Worm (Caenorhabditis elegans): Measurements from ENCODE around the gene Y37D8A.16.

Gene Y37D8A.16

ce11 chrIII:12925947-12926607 lies 7.6 kb upstream of the Y37D8A.16 start, which contains the start of the genes npp-25 and mrps-10:
Gene npp-25, minus strand, starts transcription at chrIII:12925997.
Gene mrps-10, plus strand, starts transcription at chrIII:12926557.
- TF ChIP-seq zip-5 (tag; optimal IDR thresholded peaks at IDR 0.05) = no peak
- TF ChIP-seq pax-1 (tag; optimal IDR thresholded peaks at IDR 0.05) = peak; percentile 6
- TF ChIP-seq unc-42 (tag; optimal IDR thresholded peaks at IDR 0.05) = peak; percentile 61
- peak; percentile 8 for TF ChIP-seq elt-2 (tag; optimal IDR thresholded peaks at IDR 0.05)

ce11 chrIII:12920810-12921209 lies 2.3 kb upstream of the Y37D8A.16 start:
- TF ChIP-seq pqm-1 (tag; optimal IDR thresholded peaks at IDR 0.05) (no peak), nfya-1 (tag; optimal IDR thresholded peaks at IDR 0.05) (peak; percentile 85)

ce11 chrIII:12919882-12920281 lies 1.4 kb upstream of the Y37D8A.16 start:
- TF ChIP-seq tbx-2 (tag; optimal IDR thresholded peaks at IDR 0.05) (peak; percentile 40), nfya-1 (tag; optimal IDR thresholded peaks at IDR 0.05) (peak; percentile 49), lin-11 (tag; optimal IDR thresholded peaks at IDR 0.05) (no peak), pax-1 (tag; optimal IDR thresholded peaks at IDR 0.05) (peak; percentile 77), ets-4 (tag; optimal IDR thresholded peaks at IDR 0.05) (peak; percentile 8), ceh-19 (GFP tag; optimal IDR thresholded peaks at IDR 0.05) (peak; percentile 54), ceh-22 (tag; optimal IDR thresholded peaks at IDR 0.05) (no peak), ceh-2 (tag; optimal IDR thresholded peaks at IDR 0.05) (peak; percentile 53), pha-4 (tag; optimal IDR thresholded peaks at IDR 0.05) (no peak), ceh-34 (tag; optimal IDR thresholded peaks at IDR 0.05) (peak; percentile 75)

DNA sequence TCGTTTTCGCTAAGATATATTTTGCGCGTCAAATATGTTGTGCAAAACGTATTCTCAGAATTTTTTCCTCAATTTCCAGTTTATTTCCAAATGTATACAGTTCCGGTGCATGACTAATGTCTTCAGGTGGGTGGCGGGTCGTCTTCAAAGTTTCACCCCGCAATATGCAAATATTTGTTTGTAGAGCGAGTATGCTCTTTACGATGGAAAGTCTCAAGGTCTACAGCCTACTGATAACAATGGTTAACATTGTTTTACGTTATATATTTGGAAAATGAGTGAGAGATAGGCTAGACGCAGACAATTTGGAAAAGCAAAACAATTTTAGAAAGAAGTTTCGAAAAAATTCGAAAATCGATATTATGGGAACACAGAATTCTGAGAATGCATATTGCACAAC lies 623 bp downstream of the Y37D8A.16 start:
- TF ChIP-seq fkh-6 (tag; optimal IDR thresholded peaks at IDR 0.05) (no peak), rnt-1 (tag; optimal IDR thresholded peaks at IDR 0.05) (no peak), ztf-16 (tag; optimal IDR thresholded peaks at IDR 0.05) (no peak), Y22D7AL.16 (tag; optimal IDR thresholded peaks at IDR 0.05) (no peak), fkh-10 (GFP tag; optimal IDR thresholded peaks at IDR 0.05) (no peak), tbx-7 (tag; optimal IDR thresholded peaks at IDR 0.05) (no peak)

DNA sequence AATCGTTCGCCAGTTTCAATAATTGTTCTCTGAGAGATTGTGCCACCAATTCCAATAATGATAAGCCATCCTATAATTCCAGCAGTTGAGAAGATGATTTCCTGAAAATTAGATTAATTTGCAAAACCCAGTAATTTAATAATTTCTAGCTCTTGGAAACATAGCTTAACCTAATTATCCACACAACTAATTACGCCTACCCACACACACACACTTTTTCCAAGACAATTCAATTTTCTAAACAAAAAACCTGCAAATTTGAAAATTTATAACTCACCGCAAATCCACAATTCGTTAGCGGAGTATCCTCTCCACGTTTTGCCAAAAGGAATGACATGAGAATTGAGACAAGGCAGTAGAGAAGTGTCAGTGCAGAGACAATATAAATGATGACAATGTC lies 2.0 kb downstream of the Y37D8A.16 start:
- TF ChIP-seq unc-42 (tag; optimal IDR thresholded peaks at IDR 0.05) (peak; percentile 63), nhr-232 (tag; optimal IDR thresholded peaks at IDR 0.05) (no peak)

- TF ChIP-seq nhr-232 (tag; optimal IDR thresholded peaks at IDR 0.05) (no peak), pag-3 (tag; optimal IDR thresholded peaks at IDR 0.05; ENCODE audit: borderline replicate concordance) (no peak), unc-3 (GFP tag; conservative IDR thresholded peaks at IDR 0.05) (no peak), unc-3 (tag; optimal IDR thresholded peaks at IDR 0.05) (no peak), rnt-1 (tag; optimal IDR thresholded peaks at IDR 0.05) (no peak), ama-1 (optimal IDR thresholded peaks at IDR 0.05) (no peak), eyg-1 (tag; optimal IDR thresholded peaks at IDR 0.05) (no peak), ceh-14 (tag; optimal IDR thresholded peaks at IDR 0.05) (no peak), hlh-15 (tag; optimal IDR thresholded peaks at IDR 0.05) (no peak), ets-4 (tag; optimal IDR thresholded peaks at IDR 0.05) (no peak), dmd-4 (tag; optimal IDR thresholded peaks at IDR 0.05; ENCODE audit: borderline replicate concordance) (no peak), ttx-3 (tag; optimal IDR thresholded peaks at IDR 0.05) (no peak), gmeb-2 (tag; optimal IDR thresholded peaks at IDR 0.05) (no peak), ceh-2 (tag; optimal IDR thresholded peaks at IDR 0.05) (no peak), odd-2 (tag; optimal IDR thresholded peaks at IDR 0.05) (no peak), mec-3 (tag; optimal IDR thresholded peaks at IDR 0.05; ENCODE audit: borderline replicate concordance) (no peak), nhr-11 (tag; optimal IDR thresholded peaks at IDR 0.05) (no peak), npax-4 (tag; optimal IDR thresholded peaks at IDR 0.05) (no peak), T23F11.4 (GFP tag; optimal IDR thresholded peaks at IDR 0.05) (no peak), fkh-6 (tag; optimal IDR thresholded peaks at IDR 0.05) (no peak), elt-4 (tag; optimal IDR thresholded peaks at IDR 0.05) (no peak)
Observed at ce11 chrIII:12910365-12910764, 8.1 kb downstream of the Y37D8A.16 start, which contains the start of gene flp-14. Gene flp-14, plus strand, starts transcription at chrIII:12910510.
